Fruit fly (Drosophila melanogaster): ENCODE results near the gene CG5888.

CG5888 gene

dm6 chr2L:16352585-16353580 lies 95.4 kb downstream of the CG5888 start, which contains the start of the genes Hyls1, chif and CG4455 (continued):
- TF ChIP-seq CG10654 (GFP tag; optimal IDR thresholded peaks at IDR 0.05) (peak; percentile 40), CG6765 (GFP tag; optimal IDR thresholded peaks at IDR 0.05) (no peak), CG4424 (GFP tag; optimal IDR thresholded peaks at IDR 0.05) (peak; percentile 15), stc (GFP tag; IDR thresholded peaks at IDR 0.05) (no peak), Hand (GFP tag; optimal IDR thresholded peaks at IDR 0.05) (no peak), gem (tag; optimal IDR thresholded peaks at IDR 0.05) (peak; percentile 63), CG11723 (GFP tag; optimal IDR thresholded peaks at IDR 0.05) (peak; percentile 32), row (GFP tag; IDR thresholded peaks at IDR 0.05) (peak; percentile 92), seq (GFP tag; IDR thresholded peaks at IDR 0.05) (no peak), Dll (GFP tag; IDR thresholded peaks at IDR 0.05; ENCODE audit: partially characterized antibody) (peak; percentile 95), CG4854 (GFP tag; optimal IDR thresholded peaks at IDR 0.05) (no peak), insv (GFP tag; optimal IDR thresholded peaks at IDR 0.05) (no peak), nom (GFP tag; optimal IDR thresholded peaks at IDR 0.05) (no peak), Deaf1 (tag; optimal IDR thresholded peaks at IDR 0.05) (peak; percentile 61), CG6654 (GFP tag; optimal IDR thresholded peaks at IDR 0.05) (no peak), lbe (GFP tag; optimal IDR thresholded peaks at IDR 0.05) (peak; percentile 58), Atf3 (GFP tag; optimal IDR thresholded peaks at IDR 0.05) (no peak), CG15269 (tag; optimal IDR thresholded peaks at IDR 0.05) (peak; percentile 54), gt (GFP tag; IDR thresholded peaks at IDR 0.05) (no peak), CG17328 (GFP tag; IDR thresholded peaks at IDR 0.05) (no peak), Dek (tag; optimal IDR thresholded peaks at IDR 0.05) (peak; percentile 41), CG12744 (GFP tag; optimal IDR thresholded peaks at IDR 0.05) (no peak), Mad (GFP tag; optimal IDR thresholded peaks at IDR 0.05) (peak; percentile 28), nerfin-1 (tag; optimal IDR thresholded peaks at IDR 0.05) (peak; percentile 2), CG2678 (tag; optimal IDR thresholded peaks at IDR 0.05) (peak; percentile 63), CG6854 (GFP tag; optimal IDR thresholded peaks at IDR 0.05) (no peak), twi (tag; optimal IDR thresholded peaks at IDR 0.05) (no peak), nau (GFP tag; optimal IDR thresholded peaks at IDR 0.05) (no peak), CG2712 (tag; optimal IDR thresholded peaks at IDR 0.05) (peak; percentile 73), CG15696 (tag; optimal IDR thresholded peaks at IDR 0.05) (peak; percentile 56), en (GFP tag; optimal IDR thresholded peaks at IDR 0.05) (no peak), CG15011 (GFP tag; optimal IDR thresholded peaks at IDR 0.05) (peak; percentile 12), exex (tag; optimal IDR thresholded peaks at IDR 0.05) (peak; percentile 19), Adf1 (GFP tag; IDR thresholded peaks at IDR 0.05) (no peak), CG3838 (GFP tag; optimal IDR thresholded peaks at IDR 0.05) (peak; percentile 17), chm (GFP tag; IDR thresholded peaks at IDR 0.05) (no peak), CG5245 (GFP tag; optimal IDR thresholded peaks at IDR 0.05) (peak; percentile 29), tx (GFP tag; optimal IDR thresholded peaks at IDR 0.05) (no peak), Mes4 (GFP tag; optimal IDR thresholded peaks at IDR 0.05) (no peak), hkb (optimal IDR thresholded peaks at IDR 0.05) (peak; percentile 82), hkb (GFP tag; IDR thresholded peaks at IDR 0.05) (no peak), CG11085 (GFP tag; IDR thresholded peaks at IDR 0.05) (no peak), zen (tag; optimal IDR thresholded peaks at IDR 0.05) (no peak), Xbp1 (GFP tag; optimal IDR thresholded peaks at IDR 0.05) (peak; percentile 46), bcd (GFP tag; optimal IDR thresholded peaks at IDR 0.05) (peak; percentile 58), corto (GFP tag; optimal IDR thresholded peaks at IDR 0.05) (peak; percentile 73), CG4404 (GFP tag; IDR thresholded peaks at IDR 0.05) (peak; percentile 26; the same call in 1 of the 2 replicates), CG9932 (GFP tag; IDR thresholded peaks at IDR 0.05) (peak; percentile 68), Rfx (GFP tag; IDR thresholded peaks at IDR 0.05) (peak; percentile 67)
